Fruit fly (Drosophila melanogaster): ENCODE measurements around the gene NTPase.

NTPase gene

dm6 chr2L:2885503-2886225 lies at the start of gene NTPase, which contains the start of gene lilli (continued):
- peak; percentile 48 for TF ChIP-seq E2f1 (GFP tag; IDR thresholded peaks at IDR 0.05)
- no peak for TF ChIP-seq en (GFP tag; optimal IDR thresholded peaks at IDR 0.05)
- TF ChIP-seq CG17802 (tag; optimal IDR thresholded peaks at IDR 0.05), result peak; percentile 39
- TF ChIP-seq CG9932 (GFP tag; IDR thresholded peaks at IDR 0.05), result peak; percentile 67
- TF ChIP-seq CG3065 (GFP tag; optimal IDR thresholded peaks at IDR 0.05), result peak; percentile 22
- TF ChIP-seq CG5953 (GFP tag; IDR thresholded peaks at IDR 0.05), result no peak
- TF ChIP-seq CG42726 (GFP tag; IDR thresholded peaks at IDR 0.05; ENCODE audit: partially characterized antibody), result peak; percentile 94
- TF ChIP-seq Asciz (GFP tag; optimal IDR thresholded peaks at IDR 0.05), result no peak
- peak; percentile 49 for TF ChIP-seq btn (GFP tag; optimal IDR thresholded peaks at IDR 0.05)
- TF ChIP-seq CG12942 (GFP tag; optimal IDR thresholded peaks at IDR 0.05), result peak; percentile 48
- TF ChIP-seq amos (GFP tag; IDR thresholded peaks at IDR 0.05; ENCODE audit: partially characterized antibody), result peak; percentile 94
- TF ChIP-seq seq (GFP tag; IDR thresholded peaks at IDR 0.05), result peak; percentile 34; the same call in 1 of the 2 replicates
- TF ChIP-seq CG1233 (GFP tag; optimal IDR thresholded peaks at IDR 0.05), result peak; percentile 42
- TF ChIP-seq CG9215 (GFP tag; IDR thresholded peaks at IDR 0.05), result no peak
- no peak for TF ChIP-seq Abd-B (GFP tag; optimal IDR thresholded peaks at IDR 0.05)
- TF ChIP-seq CG4360 (GFP tag; IDR thresholded peaks at IDR 0.05), result no peak
- peak; percentile 30; the same call in 2 of the 3 replicates for TF ChIP-seq row (GFP tag; IDR thresholded peaks at IDR 0.05)
- TF ChIP-seq bigmax (GFP tag; optimal IDR thresholded peaks at IDR 0.05), result no peak
- peak; percentile 98 for TF ChIP-seq CG8478 (optimal IDR thresholded peaks at IDR 0.05)
- TF ChIP-seq dpn (GFP tag; optimal IDR thresholded peaks at IDR 0.05), result peak; percentile 72 to 76
- TF ChIP-seq twi (tag; optimal IDR thresholded peaks at IDR 0.05), result no peak
- peak; percentile 70 for TF ChIP-seq Camta (GFP tag; optimal IDR thresholded peaks at IDR 0.05)
- TF ChIP-seq CG18011 (GFP tag; optimal IDR thresholded peaks at IDR 0.05), result peak; percentile 33
- no peak for TF ChIP-seq Dfd (GFP tag; optimal IDR thresholded peaks at IDR 0.05)
- TF ChIP-seq Hand (GFP tag; optimal IDR thresholded peaks at IDR 0.05), result no peak
- TF ChIP-seq Ets65A (GFP tag), result peak; percentile 92
- 0 out of 2 replicates have a peak, but pooled peaks have one; percentile 18 for TF ChIP-seq rib (GFP tag; IDR thresholded peaks at IDR 0.05)
- no peak for TF ChIP-seq usp (GFP tag; optimal IDR thresholded peaks at IDR 0.05)
- peak; percentile 9 for TF ChIP-seq CG13894 (tag; optimal IDR thresholded peaks at IDR 0.05)
- TF ChIP-seq Vsx1 (GFP tag; optimal IDR thresholded peaks at IDR 0.05), result no peak
- TF ChIP-seq Mad (GFP tag; optimal IDR thresholded peaks at IDR 0.05), result peak; percentile 16
- TF ChIP-seq CG10147 (GFP tag; optimal IDR thresholded peaks at IDR 0.05), result no peak
- TF ChIP-seq Sox100B (GFP tag; optimal IDR thresholded peaks at IDR 0.05), result peak; percentile 39
- no peak for TF ChIP-seq gfzf (GFP tag; optimal IDR thresholded peaks at IDR 0.05)
- TF ChIP-seq CG10274 (GFP tag; optimal IDR thresholded peaks at IDR 0.05), result no peak
- no peak for TF ChIP-seq sc (optimal IDR thresholded peaks at IDR 0.05)
- no peak for TF ChIP-seq sc (GFP tag; optimal IDR thresholded peaks at IDR 0.05)
- TF ChIP-seq tap (tag; optimal IDR thresholded peaks at IDR 0.05), result no peak
- no peak for TF ChIP-seq pita (GFP tag; optimal IDR thresholded peaks at IDR 0.05)
- TF ChIP-seq nerfin-2 (GFP tag; IDR thresholded peaks at IDR 0.05; ENCODE audit: partially characterized antibody), result peak; percentile 87
- no peak for TF ChIP-seq org-1 (GFP tag; optimal IDR thresholded peaks at IDR 0.05)
- TF ChIP-seq CG3726 (GFP tag; IDR thresholded peaks at IDR 0.05), result no peak

Measured in whole organism, embryonic.